Fruit fly (Drosophila melanogaster) whole organism, embryonic: ENCODE results near the gene mRpL46.

Experiments
- ATbp ChIP-seq: fragments of 200-800 bp; sonication (Bioruptor generic); optimal IDR thresholded peaks from 2 replicates; lab custom pipeline; 2017; ENCODE audit warnings: missing biosample characterization, mild to moderate bottlenecking, missing genetic modification characterization, missing genetic modification reagents
- BEAF-32 ChIP-seq: fragments of 200-800 bp; sonication (Bioruptor generic); optimal IDR thresholded peaks from 3 replicates; lab custom pipeline; 2017; ENCODE audit warnings: missing biosample characterization, missing genetic modification characterization, mild to moderate bottlenecking, moderate library complexity, missing genetic modification reagents
- CG10147 ChIP-seq: fragments of 200-800 bp; sonication (Bioruptor generic); optimal IDR thresholded peaks from 2 replicates; lab custom pipeline; 2019; ENCODE audit warnings: missing biosample characterization, mild to moderate bottlenecking, missing genetic modification characterization, moderate library complexity
- CG11696 ChIP-seq: fragments of 200-800 bp; sonication (Bioruptor generic); IDR thresholded peaks from 2 replicates; pipeline ENCODE4 v1.3.6; 2022; ENCODE audit warnings: missing biosample characterization, missing genetic modification characterization
- CG13287 ChIP-seq: fragments of 200-800 bp; sonication (Bioruptor generic); IDR thresholded peaks from 2 replicates; pipeline ENCODE4 v1.3.6; 2022; ENCODE audit warnings: missing biosample characterization, missing genetic modification characterization; ENCODE audit not compliant: partially characterized antibody
- CG15011 ChIP-seq: fragments of 200-800 bp; sonication (Bioruptor generic); optimal IDR thresholded peaks from 3 replicates; lab custom pipeline; 2018; ENCODE audit warnings: missing biosample characterization, mild to moderate bottlenecking, missing genetic modification characterization
- CG15601 ChIP-seq: fragments of 200-800 bp; sonication (Bioruptor generic); optimal IDR thresholded peaks from 3 replicates; lab custom pipeline; 2019; ENCODE audit warnings: missing biosample characterization, mild to moderate bottlenecking, missing genetic modification characterization, moderate library complexity
- CG16815 ChIP-seq: fragments of 200-800 bp; sonication (Bioruptor generic); optimal IDR thresholded peaks from 3 replicates; lab custom pipeline; 2017; ENCODE audit warnings: missing biosample characterization, mild to moderate bottlenecking, missing genetic modification characterization
- CG17359 ChIP-seq: fragments of 200-800 bp; sonication (Bioruptor generic); optimal IDR thresholded peaks from 3 replicates; lab custom pipeline; 2018; ENCODE audit warnings: missing biosample characterization, mild to moderate bottlenecking, missing genetic modification characterization, moderate library complexity
- CG17568 ChIP-seq: fragments of 200-800 bp; sonication (Bioruptor generic); optimal IDR thresholded peaks from 2 replicates; lab custom pipeline; 2018; ENCODE audit warnings: missing biosample characterization, mild to moderate bottlenecking, missing genetic modification characterization, moderate library complexity
- CG2116 ChIP-seq: fragments of 200-800 bp; sonication (Bioruptor generic); optimal IDR thresholded peaks from 3 replicates; lab custom pipeline; 2018; ENCODE audit warnings: missing biosample characterization, mild to moderate bottlenecking, missing genetic modification characterization
- CG2199 ChIP-seq: fragments of 200-800 bp; sonication (Bioruptor generic); IDR thresholded peaks from 3 replicates; pipeline ENCODE4 v1.3.6; 2022; ENCODE audit warnings: missing biosample characterization, missing genetic modification characterization
- CG31365 ChIP-seq: fragments of 200-800 bp; sonication (Bioruptor generic); optimal IDR thresholded peaks from 2 replicates; lab custom pipeline; 2018; ENCODE audit warnings: missing biosample characterization, mild to moderate bottlenecking, missing genetic modification characterization
- CG42726 ChIP-seq: fragments of 200-800 bp; sonication (Bioruptor generic); IDR thresholded peaks from 2 replicates; pipeline ENCODE4 v1.3.6; 2022; ENCODE audit warnings: missing biosample characterization, missing genetic modification characterization; ENCODE audit not compliant: partially characterized antibody
- CG6791 ChIP-seq: fragments of 200-800 bp; sonication (Bioruptor generic); IDR thresholded peaks from 3 replicates; pipeline ENCODE4 v1.3.6; 2022; ENCODE audit warnings: missing biosample characterization, missing genetic modification characterization; ENCODE audit not compliant: partially characterized antibody
- CG7372 ChIP-seq: fragments of 200-800 bp; sonication (Bioruptor generic); IDR thresholded peaks from 2 replicates; pipeline ENCODE4 v1.3.6; 2022; ENCODE audit warnings: missing biosample characterization, missing genetic modification characterization
- CG7963 ChIP-seq: fragments of 200-800 bp; sonication (Bioruptor generic); IDR thresholded peaks from 3 replicates; pipeline ENCODE4 v1.3.6; 2022; ENCODE audit warnings: missing biosample characterization, missing genetic modification characterization; ENCODE audit not compliant: partially characterized antibody
- CG8388 ChIP-seq: fragments of 200-800 bp; sonication (Bioruptor generic); optimal IDR thresholded peaks from 2 replicates; lab custom pipeline; 2019; ENCODE audit warnings: missing biosample characterization, mild to moderate bottlenecking, missing genetic modification characterization, moderate library complexity
- CG9437 ChIP-seq: fragments of 200-800 bp; sonication (Bioruptor generic); optimal IDR thresholded peaks from 2 replicates; lab custom pipeline; 2018; ENCODE audit warnings: missing biosample characterization, mild to moderate bottlenecking, missing genetic modification characterization
- CG9817 ChIP-seq: fragments of 200-800 bp; sonication (Bioruptor generic); optimal IDR thresholded peaks from 2 replicates; lab custom pipeline; 2018; ENCODE audit warnings: missing biosample characterization, mild to moderate bottlenecking, missing genetic modification characterization, moderate library complexity
- D ChIP-seq, 2 experiments: fragments of 200-800 bp in 1 of 2; fragments of >200 bp in 1 of 2; sonication (Bioruptor generic) in 1 of 2; optimal IDR thresholded peaks; 2 replicates in 1 of 2; 3 replicates in 1 of 2; lab custom pipeline; 2017; ENCODE audit warnings: mild to moderate bottlenecking in 1 of 2, missing biosample characterization in 1 of 2, missing genetic modification characterization in 1 of 2, missing genetic modification reagents in 1 of 2
- H15 ChIP-seq: fragments of 200-800 bp; sonication (Bioruptor generic); IDR thresholded peaks from 3 replicates; pipeline ENCODE4 v1.3.6; 2022; ENCODE audit warnings: missing biosample characterization, missing genetic modification characterization
- Hey ChIP-seq: fragments of 200-800 bp; sonication (Bioruptor generic); optimal IDR thresholded peaks from 3 replicates; lab custom pipeline; 2018; ENCODE audit warnings: missing biosample characterization, mild to moderate bottlenecking, missing genetic modification characterization
- Hmr ChIP-seq: fragments of 200-800 bp; sonication (Bioruptor generic); optimal IDR thresholded peaks from 3 replicates; lab custom pipeline; 2017; ENCODE audit warnings: mild to moderate bottlenecking, missing biosample characterization, missing genetic modification reagents, missing genetic modification characterization
- Lpt ChIP-seq: fragments of >200 bp; optimal IDR thresholded peaks from 2 replicates; lab custom pipeline; 2018; ENCODE audit warnings: missing biosample characterization, missing genetic modification characterization
- NK7.1 ChIP-seq: fragments of 200-800 bp; sonication (Bioruptor generic); optimal IDR thresholded peaks from 3 replicates; lab custom pipeline; 2016; ENCODE audit warnings: missing biosample characterization, missing genetic modification characterization
- Ptx1 ChIP-seq: fragments of 200-800 bp; sonication (Bioruptor generic); IDR thresholded peaks from 2 replicates; pipeline ENCODE4 v1.3.6; 2022; ENCODE audit warnings: missing biosample characterization, missing genetic modification characterization
- Six4 ChIP-seq: fragments of 200-800 bp; sonication (Bioruptor generic); optimal IDR thresholded peaks from 2 replicates; lab custom pipeline; 2016; ENCODE audit warnings: missing biosample characterization, missing genetic modification characterization
- ap ChIP-seq: fragments of 200-800 bp; sonication (Bioruptor generic); IDR thresholded peaks from 2 replicates; pipeline ENCODE4 v1.3.6; 2022; ENCODE audit warnings: missing biosample characterization, missing genetic modification characterization
- br ChIP-seq: fragments of >200 bp; optimal IDR thresholded peaks from 2 replicates; lab custom pipeline; 2017
- btn ChIP-seq: fragments of 200-800 bp; sonication (Bioruptor generic); optimal IDR thresholded peaks from 2 replicates; lab custom pipeline; 2016; ENCODE audit warnings: missing biosample characterization, missing genetic modification characterization
- cas ChIP-seq: fragments of 200-800 bp; sonication (Bioruptor generic); IDR thresholded peaks from 2 replicates; pipeline ENCODE4 v1.3.6; 2022; ENCODE audit warnings: missing biosample characterization, missing genetic modification characterization
- crol ChIP-seq: fragments of 200-800 bp; sonication (Bioruptor generic); IDR thresholded peaks from 2 replicates; pipeline ENCODE4 v1.3.6; 2022; ENCODE audit warnings: missing biosample characterization, missing genetic modification characterization
- gcm2 ChIP-seq: fragments of 200-800 bp; sonication (Bioruptor generic); optimal IDR thresholded peaks from 2 replicates; lab custom pipeline; 2016; ENCODE audit warnings: missing biosample characterization, missing genetic modification characterization
- gem ChIP-seq: fragments of 200-800 bp; sonication (Bioruptor generic); optimal IDR thresholded peaks from 2 replicates; lab custom pipeline; 2019; ENCODE audit warnings: missing biosample characterization, mild to moderate bottlenecking, missing genetic modification characterization, moderate library complexity
- ken ChIP-seq: fragments of 200-800 bp; sonication (Bioruptor generic); IDR thresholded peaks from 3 replicates; pipeline ENCODE4 v1.3.6; 2022; ENCODE audit warnings: missing biosample characterization, missing genetic modification characterization
- lbe ChIP-seq: fragments of 200-800 bp; sonication (Bioruptor generic); optimal IDR thresholded peaks from 2 replicates; lab custom pipeline; 2016; ENCODE audit warnings: missing biosample characterization, mild to moderate bottlenecking, missing genetic modification characterization
- lov ChIP-seq, 2 experiments: fragments of 200-800 bp in 1 of 2; fragments of >200 bp in 1 of 2; sonication (Bioruptor generic) in 1 of 2; IDR thresholded peaks in 1 of 2; optimal IDR thresholded peaks in 1 of 2; 2 replicates in 1 of 2; 3 replicates in 1 of 2; pipeline versions ENCODE4 v1.3.6 to Lab custom; 2017 to 2022; ENCODE audit warnings: missing biosample characterization in 1 of 2, missing genetic modification characterization in 1 of 2
- pita ChIP-seq: fragments of 200-800 bp; sonication (Bioruptor generic); optimal IDR thresholded peaks from 2 replicates; lab custom pipeline; 2017; ENCODE audit warnings: missing biosample characterization, mild to moderate bottlenecking, missing genetic modification characterization
- slou ChIP-seq: fragments of 200-800 bp; sonication (Bioruptor generic); optimal IDR thresholded peaks from 3 replicates; lab custom pipeline; 2016; ENCODE audit warnings: missing biosample characterization, missing genetic modification characterization
- so ChIP-seq: fragments of 200-800 bp; sonication (Bioruptor generic); IDR thresholded peaks from 3 replicates; pipeline ENCODE4 v1.3.6; 2022; ENCODE audit warnings: missing biosample characterization, missing genetic modification characterization
- stc ChIP-seq: fragments of 200-800 bp; sonication (Bioruptor generic); IDR thresholded peaks from 2 replicates; pipeline ENCODE4 v1.3.6; 2022; ENCODE audit warnings: missing biosample characterization, missing genetic modification characterization
- unpg ChIP-seq: fragments of 200-800 bp; sonication (Bioruptor generic); optimal IDR thresholded peaks from 3 replicates; lab custom pipeline; 2018; ENCODE audit warnings: missing biosample characterization, mild to moderate bottlenecking, missing genetic modification characterization, moderate library complexity
- vfl ChIP-seq: fragments of 200-800 bp; sonication (Bioruptor generic); optimal IDR thresholded peaks from 2 replicates; lab custom pipeline; 2016; ENCODE audit warnings: missing biosample characterization, missing genetic modification characterization
- yki ChIP-seq: fragments of >200 bp; optimal IDR thresholded peaks from 3 replicates; lab custom pipeline; 2018
- z ChIP-seq: fragments of 200-800 bp; sonication (Bioruptor generic); IDR thresholded peaks from 3 replicates; pipeline ENCODE4 v1.3.6; 2022; ENCODE audit warnings: missing biosample characterization, missing genetic modification characterization
- zfh2 ChIP-seq: fragments of 200-800 bp; sonication (Bioruptor generic); optimal IDR thresholded peaks from 2 replicates; lab custom pipeline; 2016; ENCODE audit warnings: missing biosample characterization, missing genetic modification characterization

The mRpL46 gene

dm6 chr3L:1746338-1747199 lies 30.7 kb upstream of the mRpL46 start, which contains the start of gene CG13921 (continued):
- TF ChIP-seq gem (tag; lab: Kevin White, UChicago) (peak; percentile 100), pita (GFP tag; lab: Kevin White, UChicago) (no peak), Ptx1 (GFP tag; lab: Robert Waterston, UW) (peak; percentile 95), stc (GFP tag; lab: Robert Waterston, UW) (peak; percentile 99), vfl (peak; percentile 98), gcm2 (GFP tag; lab: Kevin White, UChicago) (peak; percentile 98), CG7963 (GFP tag; lab: Robert Waterston, UW) (no peak), Hey (tag; lab: Kevin White, UChicago) (peak; percentile 87), br (lab: Kevin White, UChicago) (no peak), Hmr (GFP tag; lab: Kevin White, UChicago) (peak; percentile 98), CG2116 (peak; percentile 86), ATbp (GFP tag; lab: Kevin White, UChicago) (peak; percentile 99), CG7372 (peak; percentile 99), CG9437 (GFP tag; lab: Kevin White, UChicago) (peak; percentile 92), H15 (GFP tag; lab: Robert Waterston, UW) (peak; percentile 99), CG2199 (GFP tag; lab: Robert Waterston, UW) (peak; percentile 100), BEAF-32 (GFP tag; lab: Kevin White, UChicago) (peak; percentile 28), zfh2 (peak; percentile 97), so (GFP tag; lab: Robert Waterston, UW) (peak; percentile 99), cas (GFP tag; lab: Robert Waterston, UW) (peak; percentile 97), Lpt (GFP tag; lab: Kevin White, UChicago) (no peak), lov (optimal IDR thresholded peaks at IDR 0.05; lab: Kevin White, UChicago) (no peak), lov (GFP tag; IDR thresholded peaks at IDR 0.05; lab: Robert Waterston, UW) (peak; percentile 99), NK7.1 (GFP tag; lab: Kevin White, UChicago) (peak; percentile 99), D (optimal IDR thresholded peaks at IDR 0.05; lab: Kevin White, UChicago) (peak; percentile 18), D (GFP tag; optimal IDR thresholded peaks at IDR 0.05; lab: Kevin White, UChicago) (peak; percentile 100), CG17359 (tag; lab: Kevin White, UChicago) (peak; percentile 99), CG42726 (GFP tag; lab: Robert Waterston, UW) (no peak), CG17568 (GFP tag; lab: Kevin White, UChicago) (no peak), Six4 (GFP tag; lab: Kevin White, UChicago) (peak; percentile 100), CG8388 (GFP tag; lab: Kevin White, UChicago) (peak; percentile 99), CG16815 (peak; percentile 100), CG10147 (GFP tag; lab: Kevin White, UChicago) (peak; percentile 98), CG13287 (GFP tag; lab: Robert Waterston, UW) (no peak), CG31365 (tag; lab: Kevin White, UChicago) (peak; percentile 94), CG9817 (peak; percentile 98), ken (GFP tag; lab: Robert Waterston, UW) (peak; percentile 99), CG11696 (GFP tag; lab: Robert Waterston, UW) (peak; percentile 96), crol (peak; percentile 77), lbe (GFP tag; lab: Kevin White, UChicago) (peak; percentile 98), slou (GFP tag; lab: Kevin White, UChicago) (peak; percentile 98), unpg (peak; percentile 99), CG6791 (GFP tag; lab: Robert Waterston, UW) (no peak), ap (GFP tag; lab: Robert Waterston, UW) (peak; percentile 99), CG15011 (GFP tag; lab: Kevin White, UChicago) (peak; percentile 98), z (GFP tag; lab: Robert Waterston, UW) (peak; percentile 87), yki (lab: Kevin White, UChicago) (no peak), btn (GFP tag; lab: Kevin White, UChicago) (peak; percentile 99), CG15601 (peak; percentile 97)
- TF ChIP-seq, all 482 proteins: peak for 437
